Fruit fly (Drosophila melanogaster) whole organism, embryonic: ENCODE measurements around the gene CatB.

Experiments
- Awh ChIP-seq: fragments of 200-800 bp; sonication (Bioruptor generic); IDR thresholded peaks from 2 replicates; pipeline ENCODE4, ENCODE4 v1.3.6; 2022; ENCODE audit warnings: missing biosample characterization, missing genetic modification characterization
- CG10565 ChIP-seq: fragments of 200-800 bp; sonication (Bioruptor generic); optimal IDR thresholded peaks from 3 replicates; lab custom pipeline; 2016; ENCODE audit warnings: missing biosample characterization, mild to moderate bottlenecking, missing genetic modification characterization
- CG11398 ChIP-seq: fragments of 200-800 bp; sonication (Bioruptor generic); optimal IDR thresholded peaks from 2 replicates; lab custom pipeline; 2016; ENCODE audit warnings: missing biosample characterization, missing genetic modification characterization
- CG11696 ChIP-seq: fragments of 200-800 bp; sonication (Bioruptor generic); IDR thresholded peaks from 2 replicates; pipeline ENCODE4 v1.3.6; 2022; ENCODE audit warnings: missing biosample characterization, missing genetic modification characterization
- CG13123 ChIP-seq: fragments of 200-800 bp; sonication (Bioruptor generic); optimal IDR thresholded peaks from 2 replicates; lab custom pipeline; 2016; ENCODE audit warnings: missing biosample characterization, missing genetic modification characterization
- CG14860 ChIP-seq: fragments of 200-800 bp; sonication (Bioruptor generic); IDR thresholded peaks from 3 replicates; pipeline ENCODE4 v1.3.6; 2022; ENCODE audit warnings: missing biosample characterization, missing genetic modification characterization; ENCODE audit not compliant: partially characterized antibody
- CG14965 ChIP-seq: fragments of 200-800 bp; sonication (Bioruptor generic); optimal IDR thresholded peaks from 2 replicates; lab custom pipeline; 2016; ENCODE audit warnings: missing biosample characterization, missing genetic modification characterization, borderline replicate concordance
- CG15073 ChIP-seq: fragments of 200-800 bp; sonication (Bioruptor generic); optimal IDR thresholded peaks from 2 replicates; lab custom pipeline; 2016; ENCODE audit warnings: missing biosample characterization, missing genetic modification characterization
- CG17186 ChIP-seq: fragments of 200-800 bp; sonication (Bioruptor generic); optimal IDR thresholded peaks from 3 replicates; lab custom pipeline; 2017; ENCODE audit warnings: missing biosample characterization, missing genetic modification reagents, missing genetic modification characterization
- CG17612 ChIP-seq: fragments of 200-800 bp; sonication (Bioruptor generic); IDR thresholded peaks from 2 replicates; pipeline ENCODE4 v1.3.6; 2022; ENCODE audit warnings: missing biosample characterization, missing genetic modification characterization
- CG1792 ChIP-seq: fragments of 200-800 bp; sonication (Bioruptor generic); optimal IDR thresholded peaks from 2 replicates; lab custom pipeline; 2016; ENCODE audit warnings: missing biosample characterization, missing genetic modification characterization
- CG18619 ChIP-seq: fragments of 200-800 bp; sonication (Bioruptor generic); optimal IDR thresholded peaks from 3 replicates; lab custom pipeline; 2017; ENCODE audit warnings: missing biosample characterization, mild to moderate bottlenecking, missing genetic modification characterization
- CG31441 ChIP-seq: fragments of 200-800 bp; sonication (Bioruptor generic); IDR thresholded peaks from 2 replicates; pipeline ENCODE4 v1.3.6; 2022; ENCODE audit warnings: missing biosample characterization, missing genetic modification characterization
- CG3726 ChIP-seq: fragments of 200-800 bp; sonication (Bioruptor generic); IDR thresholded peaks from 3 replicates; pipeline ENCODE4, ENCODE4 v1.3.6; 2022; ENCODE audit warnings: missing biosample characterization, missing genetic modification characterization
- CG3838 ChIP-seq: fragments of 200-800 bp; sonication (Bioruptor generic); optimal IDR thresholded peaks from 3 replicates; lab custom pipeline; 2016; ENCODE audit warnings: missing biosample characterization, missing genetic modification characterization
- CG4730 ChIP-seq: fragments of 200-800 bp; sonication (Bioruptor generic); IDR thresholded peaks from 2 replicates; pipeline ENCODE4 v1.3.6; 2022; ENCODE audit warnings: missing biosample characterization, missing genetic modification characterization
- CG7786 ChIP-seq: fragments of 200-800 bp; sonication (Bioruptor generic); optimal IDR thresholded peaks from 2 replicates; lab custom pipeline; 2016; ENCODE audit warnings: missing biosample characterization, missing genetic modification characterization
- CG7928 ChIP-seq: fragments of 200-800 bp; sonication (Bioruptor generic); optimal IDR thresholded peaks from 2 replicates; lab custom pipeline; 2017; ENCODE audit warnings: missing biosample characterization, mild to moderate bottlenecking, missing genetic modification characterization
- CG9932 ChIP-seq: fragments of 200-800 bp; sonication (Bioruptor generic); IDR thresholded peaks from 2 replicates; pipeline ENCODE4 v1.3.6; 2022; ENCODE audit warnings: missing biosample characterization, missing genetic modification characterization
- Dref ChIP-seq: fragments of 200-800 bp; sonication (Bioruptor generic); IDR thresholded peaks from 2 replicates; pipeline ENCODE4 v1.3.6; 2022; ENCODE audit warnings: missing biosample characterization, missing genetic modification characterization
- GATAe ChIP-seq: fragments of 200-800 bp; sonication (Bioruptor generic); conservative IDR thresholded peaks from 2 replicates; pipeline ENCODE4 v1.3.6; 2022; ENCODE audit warnings: missing biosample characterization, missing genetic modification characterization
- H2.0 ChIP-seq: fragments of 200-800 bp; sonication (Bioruptor generic); IDR thresholded peaks from 2 replicates; pipeline ENCODE4 v1.3.6; 2022; ENCODE audit warnings: missing biosample characterization, missing genetic modification characterization
- Hand ChIP-seq: fragments of 200-800 bp; sonication (Bioruptor generic); optimal IDR thresholded peaks from 2 replicates; lab custom pipeline; 2017; ENCODE audit warnings: mild to moderate bottlenecking, missing biosample characterization, missing genetic modification reagents, missing genetic modification characterization
- Lim3 ChIP-seq: fragments of 200-800 bp; sonication (Bioruptor generic); IDR thresholded peaks from 2 replicates; pipeline ENCODE4 v1.3.6; 2022; ENCODE audit warnings: missing biosample characterization, missing genetic modification characterization
- Mrtf ChIP-seq: fragments of 200-800 bp; sonication (Bioruptor generic); IDR thresholded peaks from 3 replicates; pipeline ENCODE4 v1.3.6; 2022; ENCODE audit warnings: missing biosample characterization, missing genetic modification characterization
- NC2α ChIP-seq: fragments of 200-800 bp; sonication (Bioruptor generic); optimal IDR thresholded peaks from 2 replicates; lab custom pipeline; 2016; ENCODE audit warnings: missing biosample characterization, missing genetic modification characterization
- Optix ChIP-seq: fragments of 200-800 bp; sonication (Bioruptor generic); IDR thresholded peaks from 3 replicates; pipeline ENCODE4 v1.3.6; 2022; ENCODE audit warnings: missing biosample characterization, missing genetic modification characterization
- Scr ChIP-seq: fragments of 200-800 bp; sonication (Bioruptor generic); IDR thresholded peaks from 2 replicates; pipeline ENCODE4 v1.3.6; 2022; ENCODE audit warnings: missing biosample characterization, missing genetic modification characterization; ENCODE audit not compliant: partially characterized antibody
- Sry-β ChIP-seq: fragments of 200-800 bp; sonication (Bioruptor generic); optimal IDR thresholded peaks from 2 replicates; lab custom pipeline; 2018; ENCODE audit warnings: missing biosample characterization, mild to moderate bottlenecking, missing genetic modification characterization, moderate library complexity
- Sry-δ ChIP-seq: fragments of 200-800 bp; sonication (Bioruptor generic); optimal IDR thresholded peaks from 2 replicates; lab custom pipeline; 2016; ENCODE audit warnings: missing biosample characterization, missing genetic modification characterization
- btn ChIP-seq: fragments of 200-800 bp; sonication (Bioruptor generic); optimal IDR thresholded peaks from 2 replicates; lab custom pipeline; 2016; ENCODE audit warnings: missing biosample characterization, missing genetic modification characterization
- cg ChIP-seq: fragments of 200-800 bp; sonication (Bioruptor generic); optimal IDR thresholded peaks from 3 replicates; lab custom pipeline; 2019; ENCODE audit warnings: missing biosample characterization, mild to moderate bottlenecking, missing genetic modification characterization, moderate library complexity
- chinmo ChIP-seq: fragments of 200-800 bp; sonication (Bioruptor generic); IDR thresholded peaks from 4 replicates; pipeline ENCODE4 v1.3.6; 2022; ENCODE audit warnings: missing biosample characterization, missing genetic modification characterization; ENCODE audit not compliant: partially characterized antibody
- crc ChIP-seq: fragments of 200-800 bp; sonication (Bioruptor generic); optimal IDR thresholded peaks from 2 replicates; lab custom pipeline; 2016; ENCODE audit warnings: missing biosample characterization, missing genetic modification characterization
- esg ChIP-seq: fragments of 200-800 bp; sonication (Bioruptor generic); conservative IDR thresholded peaks from 2 replicates; pipeline ENCODE4 v1.3.6; 2022; ENCODE audit warnings: missing biosample characterization, missing genetic modification characterization
- fd96Cb ChIP-seq: fragments of 200-800 bp; sonication (Bioruptor generic); optimal IDR thresholded peaks from 2 replicates; lab custom pipeline; 2018; ENCODE audit warnings: missing biosample characterization, mild to moderate bottlenecking, missing genetic modification characterization, moderate library complexity
- grau ChIP-seq: fragments of 200-800 bp; optimal IDR thresholded peaks from 3 replicates; lab custom pipeline; 2019; ENCODE audit warnings: missing biosample characterization, mild to moderate bottlenecking, missing genetic modification characterization, moderate library complexity
- gro ChIP-seq: fragments of 200-800 bp; sonication (Bioruptor generic); optimal IDR thresholded peaks from 2 replicates; lab custom pipeline; 2016; ENCODE audit warnings: missing biosample characterization, missing genetic modification characterization
- hkb ChIP-seq, 2 experiments: fragments of 200-800 bp in 1 of 2; fragments of >200 bp in 1 of 2; sonication (Bioruptor generic) in 1 of 2; IDR thresholded peaks in 1 of 2; optimal IDR thresholded peaks in 1 of 2; 2 replicates each; pipeline versions ENCODE4 v1.3.6 to Lab custom; 2017 to 2022; ENCODE audit warnings: missing biosample characterization in 1 of 2, missing genetic modification characterization in 1 of 2
- ind ChIP-seq: fragments of 200-800 bp; sonication (Bioruptor generic); optimal IDR thresholded peaks from 3 replicates; lab custom pipeline; 2016; ENCODE audit warnings: missing biosample characterization, missing genetic modification characterization
- lab ChIP-seq: fragments of 200-800 bp; sonication (Bioruptor generic); optimal IDR thresholded peaks from 3 replicates; lab custom pipeline; 2017; ENCODE audit warnings: missing biosample characterization, missing genetic modification characterization, mild to moderate bottlenecking, moderate library complexity, missing genetic modification reagents
- nerfin-1 ChIP-seq: fragments of 200-800 bp; sonication (Bioruptor generic); optimal IDR thresholded peaks from 3 replicates; lab custom pipeline; 2019; ENCODE audit warnings: missing biosample characterization, mild to moderate bottlenecking, missing genetic modification characterization, moderate library complexity
- prd ChIP-seq, 3 experiments: fragments of >200 bp in 2 of 3; fragments of 200-800 bp in 1 of 3; sonication (Bioruptor generic) in 1 of 3; optimal IDR thresholded peaks in 2 of 3; IDR thresholded peaks in 1 of 3; 2 replicates in 2 of 3; 3 replicates in 1 of 3; pipeline versions ENCODE4 v1.3.6 to Lab custom; 2017 to 2022; ENCODE audit warnings: missing biosample characterization in 1 of 3, missing genetic modification characterization in 1 of 3
- pzg ChIP-seq: fragments of 200-800 bp; sonication (Bioruptor generic); optimal IDR thresholded peaks from 3 replicates; lab custom pipeline; 2018; ENCODE audit warnings: missing biosample characterization, mild to moderate bottlenecking, missing genetic modification characterization, moderate library complexity
- sisA ChIP-seq: fragments of 200-800 bp; sonication (Bioruptor generic); IDR thresholded peaks from 2 replicates; pipeline ENCODE4 v1.3.6; 2022; ENCODE audit warnings: missing biosample characterization, missing genetic modification characterization
- sqz ChIP-seq: fragments of 200-800 bp; sonication (Bioruptor generic); optimal IDR thresholded peaks from 3 replicates; lab custom pipeline; 2018; ENCODE audit warnings: missing biosample characterization, mild to moderate bottlenecking, missing genetic modification characterization
- tll ChIP-seq, 2 experiments: fragments of 200-800 bp in 1 of 2; fragments of >200 bp in 1 of 2; sonication (Bioruptor generic) in 1 of 2; optimal IDR thresholded peaks; 2 replicates each; lab custom pipeline; 2017 to 2019; ENCODE audit warnings: missing biosample characterization in 2 of 2, missing genetic modification characterization in 2 of 2, mild to moderate bottlenecking in 1 of 2, moderate library complexity in 1 of 2
- vfl ChIP-seq: fragments of 200-800 bp; sonication (Bioruptor generic); optimal IDR thresholded peaks from 2 replicates; lab custom pipeline; 2016; ENCODE audit warnings: missing biosample characterization, missing genetic modification characterization

The CatB gene

DNA sequence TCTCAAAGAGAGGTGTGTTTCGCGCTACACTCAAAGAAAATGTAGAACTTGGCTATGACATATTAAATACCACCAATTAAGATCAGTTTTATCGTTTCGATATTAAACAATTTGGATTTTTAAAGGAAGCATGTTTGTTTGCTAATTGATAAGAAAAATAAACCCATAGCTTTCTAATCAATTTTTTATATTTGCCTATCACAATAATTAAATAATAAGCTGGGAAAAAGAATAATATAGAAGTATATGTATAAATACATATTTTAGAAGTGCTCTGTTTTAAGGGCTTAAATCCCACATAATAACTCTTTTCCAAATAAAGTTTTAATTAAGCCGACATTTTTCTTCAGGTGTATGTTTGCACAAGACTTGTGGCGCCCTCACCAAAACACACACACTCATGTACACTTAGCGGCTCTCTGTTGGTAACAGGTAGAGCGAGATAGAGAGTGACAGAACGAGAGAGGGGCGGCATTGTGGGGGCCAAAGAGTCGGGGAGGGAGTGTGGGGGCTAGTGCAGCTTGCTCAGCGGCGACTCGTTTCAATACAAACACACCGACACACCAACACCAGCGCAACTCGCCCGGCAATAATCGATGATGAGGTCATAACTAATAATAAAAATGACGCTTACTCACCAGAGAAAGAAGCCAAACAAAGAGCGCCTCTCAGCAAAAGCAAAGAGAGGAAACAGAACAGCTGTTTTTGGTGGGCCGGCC is 12.4 kb downstream of the CatB start (continued):
- TF ChIP-seq Sry-δ (GFP tag; lab: Kevin White, UChicago), result no peak
- peak; percentile 100 for TF ChIP-seq chinmo (GFP tag; lab: Robert Waterston, UW)
- TF ChIP-seq Mrtf (GFP tag; lab: Robert Waterston, UW), result peak; percentile 73; the same call in 2 of the 3 replicates
- TF ChIP-seq pzg, result no peak
- no peak for TF ChIP-seq CG17186 (GFP tag; lab: Kevin White, UChicago)
- peak; percentile 38 for TF ChIP-seq NC2α
- peak; percentile 17 for TF ChIP-seq CG10565
- peak; percentile 95 for TF ChIP-seq grau
- TF ChIP-seq prd (optimal IDR thresholded peaks at IDR 0.05; lab: Kevin White, UChicago), result no peak
- peak; percentile 74 for TF ChIP-seq prd (GFP tag; IDR thresholded peaks at IDR 0.05; lab: Robert Waterston, UW)
- peak; percentile 30 for TF ChIP-seq gro
- peak; percentile 68 for TF ChIP-seq CG4730 (GFP tag; lab: Robert Waterston, UW)
- TF ChIP-seq sisA (GFP tag; lab: Robert Waterston, UW), result peak; percentile 70
- TF ChIP-seq CG18619 (GFP tag; lab: Kevin White, UChicago), result peak; percentile 92
- peak; percentile 85 for TF ChIP-seq fd96Cb (tag; lab: Kevin White, UChicago)
- no peak for TF ChIP-seq CG11398 (GFP tag; lab: Kevin White, UChicago)
- peak; percentile 95 for TF ChIP-seq cg
- TF ChIP-seq CG3726 (GFP tag; lab: Robert Waterston, UW), result 0 out of 3 replicates have a peak, but pooled peaks have one; percentile 50
- no peak for TF ChIP-seq CG14965 (GFP tag; lab: Kevin White, UChicago)
- peak; percentile 37 for TF ChIP-seq CG1792 (GFP tag; lab: Kevin White, UChicago)
- peak; percentile 54 for TF ChIP-seq CG7786 (GFP tag; lab: Kevin White, UChicago)
- peak; percentile 66 for TF ChIP-seq vfl (GFP tag; lab: Kevin White, UChicago)
- no peak for TF ChIP-seq tll (GFP tag; optimal IDR thresholded peaks at IDR 0.05; lab: Kevin White, UChicago)
- peak; percentile 86 for TF ChIP-seq CG13123 (GFP tag; lab: Kevin White, UChicago)
- peak; percentile 52 for TF ChIP-seq CG7928
- TF ChIP-seq CG17612 (GFP tag; lab: Robert Waterston, UW), result no peak
- peak; percentile 62 for TF ChIP-seq esg
- TF ChIP-seq CG3838 (GFP tag; lab: Kevin White, UChicago), result peak; percentile 55
- peak; percentile 65; the same call in 1 of the 2 replicates for TF ChIP-seq H2.0 (GFP tag; lab: Robert Waterston, UW)
- no peak for TF ChIP-seq hkb (optimal IDR thresholded peaks at IDR 0.05; lab: Kevin White, UChicago)
- TF ChIP-seq hkb (GFP tag; IDR thresholded peaks at IDR 0.05; lab: Robert Waterston, UW), result peak; percentile 89
- no peak for TF ChIP-seq CG11696 (GFP tag; lab: Robert Waterston, UW)
- 0 out of 3 replicates have a peak, but pooled peaks have one; percentile 25 for TF ChIP-seq Optix (GFP tag; lab: Robert Waterston, UW)
- TF ChIP-seq CG15073 (GFP tag; lab: Kevin White, UChicago), result peak; percentile 48
- peak; percentile 81 for TF ChIP-seq CG9932
- TF ChIP-seq Awh, result peak; percentile 47
- TF ChIP-seq crc, result peak; percentile 60
- peak; percentile 42 for TF ChIP-seq btn
- TF ChIP-seq GATAe (GFP tag; lab: Robert Waterston, UW), result no peak
- no peak for TF ChIP-seq Dref (GFP tag; lab: Robert Waterston, UW)
- TF ChIP-seq ind (GFP tag; lab: Kevin White, UChicago), result peak; percentile 87
- TF ChIP-seq Lim3 (GFP tag; lab: Robert Waterston, UW), result no peak
- TF ChIP-seq CG14860, result no peak
- TF ChIP-seq sqz, result peak; percentile 71
- TF ChIP-seq lab (GFP tag; lab: Kevin White, UChicago), result peak; percentile 93
- TF ChIP-seq CG31441, result peak; percentile 94
- TF ChIP-seq Scr, result peak; percentile 33; the same call in 1 of the 2 replicates
- TF ChIP-seq Sry-β (GFP tag; lab: Kevin White, UChicago), result peak; percentile 16
- peak; percentile 82 for TF ChIP-seq nerfin-1 (tag; lab: Kevin White, UChicago)
- peak; percentile 91 for TF ChIP-seq Hand (GFP tag; lab: Kevin White, UChicago)
